6 worm cellular contexts compared by ENCODE assay signal in genomic region chrV:11705399-11705798, ce11.
TF ChIP-seq lines count a peak whose summit lies in the region.

ceh-32 (minus strand) TSS chrV:11705400.

TF ChIP-seq in whole organism, L1 larva, 84 proteins besides CTCF, POLR2A, EP300 and RAD21:
- TF ChIP-seq F16B12.6 (tag; optimal IDR thresholded peaks at IDR 0.05; lab: Kevin White, UChicago) (no peak), lin-14 (GFP tag; optimal IDR thresholded peaks at IDR 0.05; lab: Kevin White, UChicago) (peak; percentile 23), mdl-1 (tag; optimal IDR thresholded peaks at IDR 0.05; lab: Kevin White, UChicago) (no peak)

TF ChIP-seq in whole organism, L3 larva, 47 proteins besides CTCF, POLR2A, EP300 and RAD21:
- TF ChIP-seq elt-2 (tag; optimal IDR thresholded peaks at IDR 0.05; lab: Kevin White, UChicago), result no peak
- TF ChIP-seq egl-27 (tag; optimal IDR thresholded peaks at IDR 0.05; lab: Kevin White, UChicago), result no peak
- TF ChIP-seq ZK546.5 (tag; optimal IDR thresholded peaks at IDR 0.05; lab: Kevin White, UChicago), result no peak
- no peak for TF ChIP-seq ceh-9 (tag; optimal IDR thresholded peaks at IDR 0.05; lab: Kevin White, UChicago)
- no peak for TF ChIP-seq nhr-237 (tag; optimal IDR thresholded peaks at IDR 0.05; lab: Kevin White, UChicago)
- TF ChIP-seq nfya-1 (tag; optimal IDR thresholded peaks at IDR 0.05; lab: Kevin White, UChicago; ENCODE audit: insufficient read depth), result peak; percentile 81
TF ChIP-seq in whole organism, L3 larva: peak in this region for 1.

TF ChIP-seq in whole organism, L4 larva, 104 proteins besides CTCF, POLR2A, EP300 and RAD21:
- TF ChIP-seq ceh-32 (tag; optimal IDR thresholded peaks at IDR 0.05; lab: Kevin White, UChicago; ENCODE audit: poor library complexity) (peak; percentile 64), mdl-1 (tag; optimal IDR thresholded peaks at IDR 0.05; lab: Kevin White, UChicago) (no peak), nhr-42 (GFP tag; IDR thresholded peaks at IDR 0.05; lab: Robert Waterston, UW) (no peak), aha-1 (tag; lab: Kevin White, UChicago) (no peak)

TF ChIP-seq in whole organism, early embryonic, 17 proteins besides CTCF, POLR2A, EP300 and RAD21:
- TF ChIP-seq pes-1 (GFP tag; IDR thresholded peaks at IDR 0.05; lab: Robert Waterston, UW) (no peak), F13C5.2 (tag; optimal IDR thresholded peaks at IDR 0.05; lab: Kevin White, UChicago) (peak; percentile 1)
TF ChIP-seq in whole organism, early embryonic: peak in this region for 1.

TF ChIP-seq in whole organism, late embryonic, 69 proteins besides CTCF, POLR2A, EP300 and RAD21:
- TF ChIP-seq tbx-7 (tag; optimal IDR thresholded peaks at IDR 0.05; lab: Kevin White, UChicago), result no peak
- TF ChIP-seq nfya-1 (tag; optimal IDR thresholded peaks at IDR 0.05; lab: Kevin White, UChicago), result peak; percentile 80
TF ChIP-seq in whole organism, late embryonic: peak in this region for 1.

TF ChIP-seq in whole organism, midembryonic, 9 proteins besides CTCF, POLR2A, EP300 and RAD21:
- TF ChIP-seq klf-2 (GFP tag; conservative IDR thresholded peaks at IDR 0.05; lab: Robert Waterston, UW), result no peak
- no peak for TF ChIP-seq ztf-23 (GFP tag; IDR thresholded peaks at IDR 0.05; lab: Robert Waterston, UW)
- TF ChIP-seq T22C8.4 (GFP tag; IDR thresholded peaks at IDR 0.05; lab: Robert Waterston, UW), result no peak
- 0 out of 2 replicates have a peak, but pooled peaks have one; percentile 13 for TF ChIP-seq tab-1 (GFP tag; IDR thresholded peaks at IDR 0.05; lab: Robert Waterston, UW)
- no peak for TF ChIP-seq med-1 (GFP tag; optimal IDR thresholded peaks at IDR 0.05; lab: Kevin White, UChicago; ENCODE audit: insufficient read depth)
